Worm (Caenorhabditis elegans) whole organism, L4 larva: ENCODE data around the gene srab-20.

Experiments
- F37D6.2 ChIP-seq: sonication (generic microtip); optimal IDR thresholded peaks from 2 replicates; lab custom pipeline; 2016; ENCODE audit warnings: mild to moderate bottlenecking, missing genetic modification characterization, missing compliant biosample characterization
- T26A8.4 ChIP-seq: fragments of 200-800 bp; sonication (Bioruptor generic); IDR thresholded peaks from 2 replicates; pipeline ENCODE4 v1.3.6; 2022; ENCODE audit warnings: missing genetic modification characterization, missing compliant biosample characterization
- ZK337.2 ChIP-seq: fragments of 200-800 bp; sonication (Bioruptor generic); IDR thresholded peaks from 2 replicates; pipeline ENCODE4 v1.3.6; 2022; ENCODE audit warnings: missing genetic modification reagents, missing genetic modification characterization, missing compliant biosample characterization
- aha-1 ChIP-seq: fragments of 150-350 bp; peaks from one replicate; lab custom pipeline; 2014; ENCODE audit warnings: missing biosample characterization, missing genetic modification characterization
- ama-1 ChIP-seq: fragments of 150-350 bp; optimal IDR thresholded peaks from 2 replicates; lab custom pipeline; 2014; ENCODE audit warnings: inconsistent platforms, mixed read lengths
- arid-1 ChIP-seq: fragments of 200-800 bp; sonication (Bioruptor generic); conservative IDR thresholded peaks from 2 replicates; pipeline ENCODE4 v1.3.6; 2022; ENCODE audit warnings: missing genetic modification reagents, missing genetic modification characterization, missing compliant biosample characterization
- ceh-44 ChIP-seq: fragments of 200-800 bp; sonication (Bioruptor generic); IDR thresholded peaks from 2 replicates; pipeline ENCODE4 v1.3.6; 2022; ENCODE audit warnings: missing genetic modification reagents, missing genetic modification characterization, missing compliant biosample characterization
- ceh-82 ChIP-seq: sonication (generic microtip); optimal IDR thresholded peaks from 2 replicates; lab custom pipeline; 2017; ENCODE audit warnings: missing biosample characterization, missing genetic modification characterization
- ces-1 ChIP-seq: fragments of 150-350 bp; sonication (generic microtip); optimal IDR thresholded peaks from 4 replicates; lab custom pipeline; 2014; ENCODE audit warnings: missing biosample characterization, missing genetic modification reagents, missing genetic modification characterization
- dmd-6 ChIP-seq: fragments of 200-800 bp; sonication (Bioruptor generic); IDR thresholded peaks from 2 replicates; pipeline ENCODE4 v1.3.6; 2022; ENCODE audit warnings: missing genetic modification reagents, missing genetic modification characterization, missing compliant biosample characterization
- duxl-1 ChIP-seq: sonication (generic microtip); optimal IDR thresholded peaks from 2 replicates; lab custom pipeline; 2016; ENCODE audit warnings: mild to moderate bottlenecking, missing genetic modification characterization, moderate library complexity, missing compliant biosample characterization; ENCODE audit not compliant: poor library complexity
- egl-27 ChIP-seq: sonication (generic microtip); optimal IDR thresholded peaks from 3 replicates; lab custom pipeline; 2017; ENCODE audit warnings: missing biosample characterization, missing genetic modification reagents, missing genetic modification characterization
- fkh-10 ChIP-seq: fragments of 150-350 bp; optimal IDR thresholded peaks from 2 replicates; lab custom pipeline; 2014; ENCODE audit warnings: missing biosample characterization, missing genetic modification reagents, missing genetic modification characterization
- gei-8 ChIP-seq: fragments of 200-800 bp; sonication (Bioruptor generic); optimal IDR thresholded peaks from 2 replicates; lab custom pipeline; 2018; ENCODE audit warnings: mild to moderate bottlenecking, missing genetic modification characterization, missing compliant biosample characterization
- hlh-11 ChIP-seq: fragments of 200-800 bp; sonication (Bioruptor generic); optimal IDR thresholded peaks from 2 replicates; lab custom pipeline; 2018; ENCODE audit warnings: mild to moderate bottlenecking, missing genetic modification characterization, missing compliant biosample characterization
- lin-1 ChIP-seq: fragments of 200-800 bp; sonication (Bioruptor generic); IDR thresholded peaks from 2 replicates; pipeline ENCODE4 v1.3.6; 2022; ENCODE audit warnings: missing genetic modification reagents, missing genetic modification characterization, missing compliant biosample characterization
- lir-3 ChIP-seq: sonication (generic microtip); optimal IDR thresholded peaks from 2 replicates; lab custom pipeline; 2016; ENCODE audit warnings: mild to moderate bottlenecking, missing genetic modification characterization, missing compliant biosample characterization
- madf-5 ChIP-seq, 2 experiments: fragments of 200-800 bp; sonication (Bioruptor generic); IDR thresholded peaks; 2 replicates each; pipeline ENCODE4 v1.3.6; 2022; ENCODE audit warnings: missing compliant biosample characterization in 2 of 2, missing genetic modification characterization in 2 of 2
- mes-2 ChIP-seq: sonication (generic microtip); optimal IDR thresholded peaks from 2 replicates; lab custom pipeline; 2016; ENCODE audit warnings: missing genotype, mild to moderate bottlenecking, missing genetic modification characterization, missing compliant biosample characterization; ENCODE audit not compliant: poor library complexity, severe bottlenecking
- mxl-2 ChIP-seq: fragments of 200-800 bp; sonication (Bioruptor generic); conservative IDR thresholded peaks from 2 replicates; pipeline ENCODE4 v1.3.6; 2022; ENCODE audit warnings: missing genetic modification reagents, missing genetic modification characterization, missing compliant biosample characterization
- nhr-10 ChIP-seq: fragments of 150-350 bp; optimal IDR thresholded peaks from 2 replicates; lab custom pipeline; 2014; ENCODE audit warnings: missing biosample characterization, missing genetic modification characterization
- nhr-102 ChIP-seq: sonication (generic microtip); optimal IDR thresholded peaks from 2 replicates; lab custom pipeline; 2016; ENCODE audit warnings: mild to moderate bottlenecking, missing genetic modification characterization, moderate library complexity, missing compliant biosample characterization
- nhr-25 ChIP-seq: sonication (generic microtip); optimal IDR thresholded peaks from 2 replicates; lab custom pipeline; 2017; ENCODE audit warnings: missing genetic modification characterization, mild to moderate bottlenecking, missing compliant biosample characterization, antibody characterized with exemption, moderate library complexity, borderline replicate concordance; ENCODE audit not compliant: insufficient read depth
- nhr-28 ChIP-seq: fragments of 150-350 bp; optimal IDR thresholded peaks from 2 replicates; lab custom pipeline; 2014; ENCODE audit warnings: missing biosample characterization, missing genetic modification characterization
- nhr-42 ChIP-seq: fragments of 200-800 bp; sonication (Bioruptor generic); IDR thresholded peaks from 2 replicates; pipeline ENCODE4 v1.3.6; 2022; ENCODE audit warnings: missing genetic modification characterization, missing compliant biosample characterization
- nhr-48 ChIP-seq: sonication (generic microtip); optimal IDR thresholded peaks from 2 replicates; lab custom pipeline; 2016; ENCODE audit warnings: mild to moderate bottlenecking, missing genetic modification characterization, missing compliant biosample characterization
- nhr-6 ChIP-seq: fragments of 150-350 bp; optimal IDR thresholded peaks from 2 replicates; lab custom pipeline; 2014; ENCODE audit warnings: missing biosample characterization, missing genetic modification characterization
- pha-4 ChIP-seq, 2 experiments: fragments of 150-350 bp in 1 of 2; fragments of 200-800 bp in 1 of 2; sonication (Bioruptor generic) in 1 of 2; IDR thresholded peaks in 1 of 2; optimal IDR thresholded peaks in 1 of 2; 2 replicates each; pipeline versions ENCODE4 v1.3.6 to Lab custom; 2014 to 2022; ENCODE audit warnings: missing genetic modification characterization in 2 of 2, missing genetic modification reagents in 2 of 2, missing biosample characterization in 1 of 2, missing compliant biosample characterization in 1 of 2
- php-3 ChIP-seq: fragments of 200-800 bp; sonication (Bioruptor generic); IDR thresholded peaks from 2 replicates; pipeline ENCODE4 v1.3.6; 2022; ENCODE audit warnings: missing genetic modification reagents, missing genetic modification characterization, missing compliant biosample characterization
- pqm-1 ChIP-seq: sonication (generic microtip); optimal IDR thresholded peaks from 2 replicates; lab custom pipeline; 2017; ENCODE audit warnings: missing biosample characterization, missing genetic modification characterization
- rbr-2 ChIP-seq: sonication (generic microtip); optimal IDR thresholded peaks from 2 replicates; lab custom pipeline; 2016; ENCODE audit warnings: missing genotype, missing genetic modification characterization, missing compliant biosample characterization
- snpc-4 ChIP-seq: fragments of 150-350 bp; optimal IDR thresholded peaks from 2 replicates; lab custom pipeline; 2014; ENCODE audit warnings: missing biosample characterization, missing genetic modification characterization
- tra-1 ChIP-seq: fragments of 200-800 bp; sonication (Bioruptor generic); IDR thresholded peaks from 2 replicates; pipeline ENCODE4 v1.3.6; 2022; ENCODE audit warnings: missing genetic modification reagents, missing genetic modification characterization, missing compliant biosample characterization
- unc-130 ChIP-seq: sonication (generic microtip); optimal IDR thresholded peaks from 2 replicates; lab custom pipeline; 2016; ENCODE audit warnings: missing genetic modification reagents, missing genetic modification characterization, missing compliant biosample characterization
- unc-62 ChIP-seq, 3 experiments: fragments of 150-350 bp in 1 of 3; sonication (generic microtip); optimal IDR thresholded peaks in 2 of 3; peaks in 1 of 3; 1 replicate in 1 of 3; 2 replicates in 2 of 3; lab custom pipeline; 2014 to 2017; ENCODE audit warnings: missing biosample characterization in 3 of 3, missing genetic modification characterization in 3 of 3, missing genetic modification reagents in 3 of 3, missing genotype in 1 of 3
- zfp-3 ChIP-seq: fragments of 200-800 bp; sonication (Bioruptor generic); conservative IDR thresholded peaks from 2 replicates; pipeline ENCODE4 v1.3.6; 2022; ENCODE audit warnings: missing genetic modification reagents, missing genetic modification characterization, missing compliant biosample characterization
- ztf-11 ChIP-seq: fragments of 150-350 bp; optimal IDR thresholded peaks from 2 replicates; lab custom pipeline; 2014; ENCODE audit warnings: missing biosample characterization, missing genetic modification characterization
- ztf-7 ChIP-seq: fragments of 150-350 bp; optimal IDR thresholded peaks from 2 replicates; lab custom pipeline; 2014; ENCODE audit warnings: missing biosample characterization, missing genetic modification characterization

Gene srab-20

ce11 chrV:3409498-3409897 lies 19.3 kb upstream of the srab-20 start:
- TF ChIP-seq unc-62 (GFP tag; optimal IDR thresholded peaks at IDR 0.05 in 1 of 2; lab: Kevin White, UChicago), result peak in 1 of 2 experiments; percentile 61
- TF ChIP-seq unc-62 (tag; optimal IDR thresholded peaks at IDR 0.05; lab: Kevin White, UChicago), result no peak
- TF ChIP-seq pqm-1 (tag; lab: Kevin White, UChicago), result no peak
- no peak for TF ChIP-seq mes-2 (tag; lab: Kevin White, UChicago)
- TF ChIP-seq nhr-6 (tag; lab: Kevin White, UChicago), result no peak
- TF ChIP-seq lin-1 (GFP tag; lab: Robert Waterston, UW), result no peak
- 0 out of 2 replicates have a peak, but pooled peaks have one; percentile 7 for TF ChIP-seq ZK337.2 (GFP tag; lab: Robert Waterston, UW)
- no peak for TF ChIP-seq madf-5 (GFP tag; IDR thresholded peaks at IDR 0.05; lab: Robert Waterston, UW)
- no peak for TF ChIP-seq lir-3 (tag; lab: Kevin White, UChicago)
- no peak for TF ChIP-seq T26A8.4 (GFP tag; lab: Robert Waterston, UW)
- peak; percentile 81 for TF ChIP-seq aha-1
- TF ChIP-seq nhr-10, result no peak
- no peak for TF ChIP-seq nhr-48 (tag; lab: Kevin White, UChicago)
- TF ChIP-seq zfp-3, result no peak
- no peak for TF ChIP-seq ceh-44 (GFP tag; lab: Robert Waterston, UW)
- no peak for TF ChIP-seq egl-27
- no peak for TF ChIP-seq snpc-4 (tag; lab: Kevin White, UChicago)
- no peak for TF ChIP-seq F37D6.2
- TF ChIP-seq nhr-25 (tag; lab: Kevin White, UChicago), result no peak
- TF ChIP-seq nhr-42 (GFP tag; lab: Robert Waterston, UW), result no peak
- TF ChIP-seq unc-130 (GFP tag; lab: Kevin White, UChicago), result no peak

DNA sequence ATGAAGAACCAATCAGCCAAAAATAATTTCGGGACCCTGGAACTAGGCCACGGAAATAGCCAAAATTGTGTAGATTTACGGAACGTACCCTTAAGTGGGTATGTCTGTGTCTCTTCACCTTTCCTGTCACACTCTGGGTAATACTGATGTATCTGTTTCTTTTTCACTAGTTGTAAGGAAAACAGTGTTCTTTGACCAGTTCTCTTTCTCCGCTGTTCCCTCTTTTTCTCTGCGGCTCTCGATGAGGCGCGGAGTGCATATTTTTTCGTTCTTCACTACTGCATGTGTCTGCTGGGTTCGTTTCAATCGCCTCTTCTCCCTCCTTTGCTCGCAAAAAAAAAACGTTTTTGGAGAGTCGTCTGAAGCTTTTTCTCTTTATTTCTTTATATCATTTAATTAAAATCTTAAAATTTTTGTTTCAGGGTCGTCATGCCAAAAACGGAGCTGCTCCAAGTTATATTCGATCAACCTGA lies 18.7 kb upstream of the srab-20 start, which contains the start of gene arrd-22:
Gene arrd-22, plus strand, starts transcription at position 423 of the 473 bp plus-strand sequence.
- TF ChIP-seq ztf-11 (tag; lab: Kevin White, UChicago), result no peak
- no peak for TF ChIP-seq rbr-2
- no peak for TF ChIP-seq arid-1
- no peak for TF ChIP-seq fkh-10 (GFP tag; lab: Kevin White, UChicago)
- TF ChIP-seq pha-4 (GFP tag; IDR thresholded peaks at IDR 0.05; lab: Robert Waterston, UW), result no peak
- TF ChIP-seq pha-4 (tag; optimal IDR thresholded peaks at IDR 0.05; lab: Kevin White, UChicago), result no peak
- TF ChIP-seq php-3, result no peak
- peak; percentile 75 for TF ChIP-seq duxl-1 (tag; lab: Kevin White, UChicago)
- TF ChIP-seq ces-1 (GFP tag; lab: Kevin White, UChicago), result peak; percentile 4
- no peak for TF ChIP-seq ZK337.2 (GFP tag; lab: Robert Waterston, UW)
- TF ChIP-seq nhr-48 (tag; lab: Kevin White, UChicago), result peak; percentile 23
- TF ChIP-seq ceh-82 (tag; lab: Kevin White, UChicago), result no peak
- TF ChIP-seq nhr-28 (tag; lab: Kevin White, UChicago), result peak; percentile 53
- peak in 1 of 2 experiments; percentile 94 for TF ChIP-seq unc-62 (GFP tag; optimal IDR thresholded peaks at IDR 0.05 in 1 of 2; lab: Kevin White, UChicago)
- TF ChIP-seq unc-62 (tag; optimal IDR thresholded peaks at IDR 0.05; lab: Kevin White, UChicago), result no peak
- TF ChIP-seq ztf-7, result no peak
- 0 out of 2 replicates have a peak, but pooled peaks have one; percentile 35 for TF ChIP-seq tra-1 (GFP tag; lab: Robert Waterston, UW)
- TF ChIP-seq aha-1, result peak; percentile 36
- no peak for TF ChIP-seq gei-8 (GFP tag; lab: Kevin White, UChicago)
- peak; percentile 74 for TF ChIP-seq dmd-6 (GFP tag; lab: Robert Waterston, UW)
- no peak for TF ChIP-seq nhr-102 (tag; lab: Kevin White, UChicago)
- no peak for TF ChIP-seq mxl-2 (GFP tag; lab: Robert Waterston, UW)
- no peak for TF ChIP-seq ceh-44 (GFP tag; lab: Robert Waterston, UW)
- TF ChIP-seq ama-1 (lab: Kevin White, UChicago), result no peak
- TF ChIP-seq hlh-11 (tag; lab: Kevin White, UChicago), result peak; percentile 43
